Worm (Caenorhabditis elegans) whole organism, early embryonic: ENCODE data around the gene nspb-2.

ENCODE experiments used
- B0310.2 ChIP-seq: sonication (generic microtip); optimal IDR thresholded peaks from 2 replicates; lab custom pipeline; 2016; ENCODE audit warnings: mild to moderate bottlenecking, missing genetic modification characterization, missing compliant biosample characterization
- F13C5.2 ChIP-seq: sonication (generic microtip); optimal IDR thresholded peaks from 2 replicates; lab custom pipeline; 2017; ENCODE audit warnings: mild to moderate bottlenecking, missing genetic modification characterization, inconsistent platforms, missing compliant biosample characterization
- aly-1 ChIP-seq: sonication (generic microtip); optimal IDR thresholded peaks from 2 replicates; lab custom pipeline; 2016; ENCODE audit warnings: missing genetic modification characterization, missing compliant biosample characterization
- ama-1 ChIP-seq: fragments of 150-350 bp; optimal IDR thresholded peaks from 2 replicates; lab custom pipeline; 2014
- ceh-13 ChIP-seq: fragments of 200-800 bp; sonication (Bioruptor generic); optimal IDR thresholded peaks from 2 replicates; lab custom pipeline; 2018; ENCODE audit warnings: mild to moderate bottlenecking, missing genetic modification characterization, missing compliant biosample characterization
- ceh-36 ChIP-seq: sonication (generic microtip); optimal IDR thresholded peaks from 2 replicates; lab custom pipeline; 2016; ENCODE audit warnings: missing genetic modification characterization, inconsistent platforms, missing compliant biosample characterization
- ets-7 ChIP-seq: sonication (generic microtip); optimal IDR thresholded peaks from 2 replicates; lab custom pipeline; 2016; ENCODE audit warnings: missing genotype, missing genetic modification characterization, missing compliant biosample characterization
- flt-1 ChIP-seq: fragments of 200-800 bp; sonication (Bioruptor generic); IDR thresholded peaks from 2 replicates; pipeline ENCODE4 v1.3.6; 2022; ENCODE audit warnings: missing genetic modification characterization, missing compliant biosample characterization
- hmbx-1 ChIP-seq: sonication (generic microtip); optimal IDR thresholded peaks from 2 replicates; lab custom pipeline; 2016; ENCODE audit warnings: mild to moderate bottlenecking, missing genetic modification characterization, missing compliant biosample characterization
- hmg-4 ChIP-seq: fragments of 200-800 bp; sonication (Bioruptor generic); optimal IDR thresholded peaks from 2 replicates; lab custom pipeline; 2018; ENCODE audit warnings: mild to moderate bottlenecking, missing genetic modification characterization, missing compliant biosample characterization
- hnd-1 ChIP-seq: sonication (generic microtip); optimal IDR thresholded peaks from 2 replicates; lab custom pipeline; 2016; ENCODE audit warnings: missing genetic modification characterization, missing compliant biosample characterization
- pes-1 ChIP-seq: fragments of 200-800 bp; sonication (Bioruptor generic); IDR thresholded peaks from 2 replicates; pipeline ENCODE4 v1.3.6; 2022; ENCODE audit warnings: missing genetic modification reagents, missing genetic modification characterization, missing compliant biosample characterization
- scrt-1 ChIP-seq: fragments of 200-800 bp; sonication (Bioruptor generic); IDR thresholded peaks from 2 replicates; pipeline ENCODE4 v1.3.6; 2022; ENCODE audit warnings: missing genetic modification characterization, missing compliant biosample characterization
- sea-1 ChIP-seq: fragments of 200-800 bp; sonication (Bioruptor generic); conservative IDR thresholded peaks from 2 replicates; pipeline ENCODE4 v1.3.6; 2022; ENCODE audit warnings: missing genetic modification characterization, missing compliant biosample characterization
- tbx-11 ChIP-seq: fragments of 200-800 bp; sonication (Bioruptor generic); IDR thresholded peaks from 2 replicates; pipeline ENCODE4 v1.3.6; 2022; ENCODE audit warnings: missing genetic modification characterization, missing compliant biosample characterization
- tbx-37 ChIP-seq: fragments of 200-800 bp; sonication (Bioruptor generic); conservative IDR thresholded peaks from 2 replicates; pipeline ENCODE4 v1.3.6; 2022; ENCODE audit warnings: missing genetic modification reagents, missing genetic modification characterization, missing compliant biosample characterization
- tra-4 ChIP-seq: sonication (generic microtip); optimal IDR thresholded peaks from 2 replicates; lab custom pipeline; 2017; ENCODE audit warnings: missing genetic modification characterization, missing compliant biosample characterization

Gene nspb-2

DNA sequence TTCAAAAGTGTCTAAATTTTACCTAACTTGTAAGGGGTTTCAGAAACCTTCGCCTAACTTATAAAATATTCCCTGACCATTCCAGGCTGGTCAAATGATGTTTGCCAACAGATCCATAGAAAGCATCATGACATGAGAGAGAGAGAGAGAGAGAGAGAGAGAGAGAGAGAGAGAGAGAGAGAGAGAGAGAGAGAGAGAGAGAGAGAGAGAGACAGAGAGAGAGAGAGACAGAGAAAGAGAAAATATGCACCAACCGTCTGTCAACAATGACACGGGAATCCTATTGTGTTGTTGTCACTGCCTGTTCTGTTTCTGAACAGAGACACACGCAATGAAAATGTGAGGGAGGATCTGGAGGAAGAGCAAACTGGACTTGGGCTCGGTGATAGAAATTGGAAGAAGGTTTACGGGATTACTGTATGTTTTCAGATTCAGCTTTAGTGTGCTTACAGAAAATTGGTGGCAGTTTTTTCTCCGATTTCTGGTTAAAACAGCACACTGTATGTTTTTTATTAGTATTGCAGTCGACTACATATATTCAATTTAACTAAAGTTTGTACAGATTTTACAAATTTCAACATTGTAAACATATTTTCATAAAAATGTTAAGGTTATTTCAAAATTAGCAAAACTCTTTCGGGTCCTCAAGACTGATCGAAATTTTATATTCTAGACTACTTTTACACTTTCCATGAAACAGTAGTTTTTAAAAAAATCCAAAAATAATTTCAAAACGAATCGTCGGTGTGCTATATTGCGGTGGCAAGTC is 15.4 kb upstream of the nspb-2 start:
- TF ChIP-seq tra-4 (no peak), tbx-11 (no peak), hmbx-1 (tag; lab: Kevin White, UChicago) (no peak), tbx-37 (no peak), ceh-36 (no peak), aly-1 (tag; lab: Kevin White, UChicago) (no peak)

DNA sequence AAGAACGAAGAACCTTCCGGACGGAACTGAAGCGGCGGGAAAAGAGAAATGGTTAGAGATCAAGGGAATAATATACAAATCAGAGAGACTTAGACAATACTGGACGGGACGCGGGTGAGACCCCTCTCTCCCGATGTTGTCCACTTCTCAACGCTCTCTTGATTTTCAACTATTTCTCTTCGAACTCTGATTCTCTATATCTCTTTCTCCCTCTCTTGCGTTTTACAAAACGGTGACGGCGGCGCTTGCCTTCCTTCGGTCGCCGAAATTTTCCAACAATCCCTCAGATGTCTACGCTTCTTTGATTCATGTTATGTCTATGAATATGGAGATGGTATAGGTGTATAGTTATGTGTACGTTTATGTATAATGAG is 14.8 kb upstream of the nspb-2 start:
- TF ChIP-seq sea-1 (no peak), scrt-1 (GFP tag; lab: Robert Waterston, UW) (no peak), tbx-37 (no peak), hmg-4 (GFP tag; lab: Kevin White, UChicago) (no peak), tbx-11 (no peak), B0310.2 (no peak), ets-7 (tag; lab: Kevin White, UChicago) (no peak), tra-4 (no peak), ceh-36 (no peak), aly-1 (tag; lab: Kevin White, UChicago) (no peak), hnd-1 (tag; lab: Kevin White, UChicago) (no peak), pes-1 (GFP tag; lab: Robert Waterston, UW) (no peak), hmbx-1 (tag; lab: Kevin White, UChicago) (no peak), ama-1 (lab: Kevin White, UChicago) (no peak), F13C5.2 (no peak)

DNA sequence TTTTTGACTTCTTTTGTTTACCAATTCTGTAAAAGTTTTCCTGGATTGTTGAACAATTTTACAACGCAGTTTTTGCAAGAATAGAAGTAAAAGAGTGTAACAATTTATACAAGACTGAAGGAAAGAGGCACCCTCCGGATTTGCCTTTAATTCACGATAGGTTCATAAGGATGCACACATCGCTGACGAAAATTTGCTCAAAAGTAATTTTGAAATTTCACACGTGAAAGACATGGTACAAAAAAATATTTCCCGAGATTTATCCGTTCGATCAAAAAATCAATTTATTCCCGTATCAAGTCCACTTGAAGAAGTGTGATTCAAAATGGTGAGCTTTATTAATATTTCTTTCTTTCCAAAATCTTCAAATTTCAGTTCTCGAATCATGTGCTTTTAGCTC is 13.6 kb upstream of the nspb-2 start, which contains the start of gene C43G2.3:
TSS of gene C43G2.3 (plus strand) at position 301 of the 400 bp plus-strand sequence.
- TF ChIP-seq hmg-4 (GFP tag; lab: Kevin White, UChicago), result no peak
- TF ChIP-seq tra-4, result no peak
- no peak for TF ChIP-seq F13C5.2
- no peak for TF ChIP-seq flt-1 (GFP tag; lab: Robert Waterston, UW)
- no peak for TF ChIP-seq scrt-1 (GFP tag; lab: Robert Waterston, UW)
- no peak for TF ChIP-seq tbx-37
- no peak for TF ChIP-seq tbx-11
- TF ChIP-seq ceh-13, result no peak
- TF ChIP-seq sea-1, result no peak
- no peak for TF ChIP-seq ama-1 (lab: Kevin White, UChicago)
- no peak for TF ChIP-seq ets-7 (tag; lab: Kevin White, UChicago)
- no peak for TF ChIP-seq hnd-1 (tag; lab: Kevin White, UChicago)
- no peak for TF ChIP-seq ceh-36
- no peak for TF ChIP-seq B0310.2
- TF ChIP-seq hmbx-1 (tag; lab: Kevin White, UChicago), result no peak
- TF ChIP-seq aly-1 (tag; lab: Kevin White, UChicago), result no peak
- no peak for TF ChIP-seq pes-1 (GFP tag; lab: Robert Waterston, UW)

DNA sequence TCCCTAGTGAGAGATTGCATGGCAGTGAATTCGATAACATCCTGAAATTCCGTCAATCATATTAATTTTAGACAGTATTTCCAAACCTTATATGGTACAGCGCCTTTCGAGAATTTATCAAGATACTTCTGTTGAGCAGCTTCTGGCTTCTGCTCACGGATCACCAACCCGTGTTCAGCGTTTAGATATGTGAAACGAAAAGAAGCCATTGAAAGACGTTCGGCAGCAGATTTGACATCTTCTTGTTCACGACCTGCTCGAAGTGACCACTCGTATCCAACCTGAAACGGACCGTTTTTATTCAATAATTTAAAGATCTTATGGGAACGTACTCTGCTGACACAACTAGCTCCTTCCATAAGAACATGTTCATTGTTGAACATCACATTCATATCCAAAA is 9.8 kb upstream of the nspb-2 start:
- TF ChIP-seq ceh-36, result no peak
- TF ChIP-seq hmbx-1 (tag; lab: Kevin White, UChicago), result no peak
- no peak for TF ChIP-seq tra-4
- no peak for TF ChIP-seq tbx-37
- TF ChIP-seq hnd-1 (tag; lab: Kevin White, UChicago), result no peak
- no peak for TF ChIP-seq F13C5.2
- TF ChIP-seq flt-1 (GFP tag; lab: Robert Waterston, UW), result no peak
- no peak for TF ChIP-seq aly-1 (tag; lab: Kevin White, UChicago)
- no peak for TF ChIP-seq ceh-13
- no peak for TF ChIP-seq pes-1 (GFP tag; lab: Robert Waterston, UW)
- TF ChIP-seq tbx-11, result no peak
- no peak for TF ChIP-seq hmg-4 (GFP tag; lab: Kevin White, UChicago)
- no peak for TF ChIP-seq ama-1 (lab: Kevin White, UChicago)
- TF ChIP-seq scrt-1 (GFP tag; lab: Robert Waterston, UW), result no peak
- no peak for TF ChIP-seq ets-7 (tag; lab: Kevin White, UChicago)
- no peak for TF ChIP-seq B0310.2
- no peak for TF ChIP-seq sea-1

DNA sequence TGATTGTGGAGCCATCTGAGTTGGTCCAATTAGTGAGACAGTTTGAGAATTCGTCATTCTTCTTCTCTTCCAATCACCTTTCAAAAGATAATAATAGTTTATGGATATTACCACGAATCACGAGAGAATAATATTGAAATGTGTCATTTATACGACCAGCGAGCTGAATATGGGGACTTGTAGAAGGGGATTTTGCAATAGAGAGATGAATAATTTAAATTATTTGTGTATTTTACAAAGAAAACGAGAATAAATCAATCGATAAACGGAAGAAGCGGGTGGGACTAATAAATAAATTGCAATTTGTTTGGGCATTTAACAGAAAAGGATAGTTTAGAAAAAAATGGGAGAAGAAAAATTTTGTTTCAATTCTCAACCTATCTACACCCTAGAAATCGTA is 8.9 kb upstream of the nspb-2 start, which contains the start of gene odr-8:
TSS of gene odr-8 (minus strand) at position 101 of the 400 bp plus-strand sequence.
- TF ChIP-seq F13C5.2 (no peak), pes-1 (GFP tag; lab: Robert Waterston, UW) (no peak), ets-7 (tag; lab: Kevin White, UChicago) (no peak), hnd-1 (tag; lab: Kevin White, UChicago) (no peak), tbx-37 (no peak), ceh-13 (no peak), ama-1 (lab: Kevin White, UChicago) (no peak), B0310.2 (no peak), flt-1 (GFP tag; lab: Robert Waterston, UW) (no peak), tra-4 (no peak), tbx-11 (no peak), ceh-36 (no peak)

DNA sequence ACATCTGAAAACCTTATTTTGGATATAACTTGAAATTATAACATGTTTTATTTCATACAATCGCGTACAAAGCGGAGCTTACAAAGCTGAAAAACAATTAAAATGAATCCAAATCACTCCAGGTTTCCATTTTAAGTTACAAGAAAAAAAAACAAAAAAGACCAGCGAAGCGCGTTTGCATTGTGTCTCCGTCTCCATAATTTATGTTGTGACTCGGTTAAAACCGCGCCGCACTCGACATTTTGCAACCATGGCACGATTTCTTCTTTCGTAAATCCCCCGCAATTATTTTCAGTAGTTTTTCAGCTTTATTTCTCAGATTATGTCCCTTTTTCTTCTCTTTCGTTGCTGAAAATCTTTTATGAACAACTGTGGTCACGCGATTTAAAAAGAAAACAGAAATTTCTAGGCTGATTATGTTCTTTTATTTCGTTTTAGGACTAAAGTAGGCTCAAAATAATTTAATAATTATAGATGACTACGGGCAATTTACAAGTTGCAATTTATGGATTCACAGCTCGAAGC is 6.0 kb upstream of the nspb-2 start, which contains the start of the genes F38A5.2 and dnj-11:
TSS of gene F38A5.2 (minus strand) at position 4 of the 525 bp plus-strand sequence.
TSS of gene dnj-11 (plus strand) at position 475 of the 525 bp plus-strand sequence.
- TF ChIP-seq F13C5.2 (peak; percentile 59), sea-1 (no peak)

DNA sequence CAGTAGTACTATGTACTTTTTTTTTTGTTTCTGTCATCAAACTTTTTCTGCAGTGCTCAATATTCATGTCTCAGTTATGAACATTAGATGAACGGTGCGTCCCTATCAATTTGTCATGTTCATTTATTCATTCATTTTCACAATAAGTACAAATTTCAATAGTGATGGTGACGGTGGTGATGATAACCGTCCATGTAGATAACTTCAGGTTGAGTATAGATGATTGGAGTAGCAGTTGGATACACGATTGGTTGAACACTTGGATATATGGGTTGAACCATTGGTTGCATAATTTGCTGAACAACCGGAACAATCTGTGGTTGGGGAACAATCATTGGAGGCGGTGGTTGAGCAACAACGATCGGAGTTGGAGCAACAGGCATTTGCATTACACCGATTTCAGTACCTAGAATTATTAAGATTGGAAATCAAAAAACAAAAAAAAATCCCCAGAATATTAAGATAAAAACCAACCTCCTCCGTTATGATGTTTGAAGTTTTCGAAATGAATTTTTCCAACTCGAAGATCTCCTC is 3.3 kb upstream of the nspb-2 start:
- TF ChIP-seq F13C5.2, result no peak

DNA sequence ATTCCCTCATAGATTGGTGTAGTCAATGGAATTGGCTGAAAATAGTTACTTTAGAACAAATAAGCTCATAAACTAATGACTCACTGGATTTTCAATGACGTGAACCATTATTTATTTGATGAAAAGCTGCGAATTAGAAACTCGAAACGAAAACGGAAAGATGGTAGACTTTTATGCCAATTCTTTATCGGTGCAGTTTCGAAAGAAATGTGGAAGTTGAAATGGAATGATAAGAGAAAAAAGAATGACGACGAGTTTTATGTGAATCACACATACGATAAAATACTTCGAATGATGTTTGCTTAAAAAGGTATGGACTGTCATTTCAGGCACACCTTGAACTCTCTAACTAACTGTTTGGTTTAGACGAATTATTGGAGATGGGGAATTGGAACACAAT is 1.5 kb upstream of the nspb-2 start, which contains the start of the genes lec-11 and irld-7:
TSS of gene lec-11 (minus strand) at position 126 of the 400 bp plus-strand sequence.
TSS of gene irld-7 (plus strand) at position 332 of the 400 bp plus-strand sequence.
- no peak for TF ChIP-seq pes-1 (GFP tag; lab: Robert Waterston, UW)
- no peak for TF ChIP-seq ets-7 (tag; lab: Kevin White, UChicago)
- TF ChIP-seq tra-4, result no peak
- no peak for TF ChIP-seq F13C5.2
- TF ChIP-seq hmg-4 (GFP tag; lab: Kevin White, UChicago), result no peak
